Worm (Caenorhabditis elegans): ENCODE results near the gene W03C9.6.

ce11 chrII:11978920-11979319, 24.6 kb downstream of the W03C9.6 start:
- TF ChIP-seq ama-1 (optimal IDR thresholded peaks at IDR 0.05) (no peak), unc-39 (tag; optimal IDR thresholded peaks at IDR 0.05) (no peak), ZK546.5 (tag; optimal IDR thresholded peaks at IDR 0.05) (no peak), C34F6.9 (tag; optimal IDR thresholded peaks at IDR 0.05) (no peak)

All from whole organism, L2 larva.